Fruit fly (Drosophila melanogaster): ENCODE results near the gene Polr3D.

Polr3D gene

DNA sequence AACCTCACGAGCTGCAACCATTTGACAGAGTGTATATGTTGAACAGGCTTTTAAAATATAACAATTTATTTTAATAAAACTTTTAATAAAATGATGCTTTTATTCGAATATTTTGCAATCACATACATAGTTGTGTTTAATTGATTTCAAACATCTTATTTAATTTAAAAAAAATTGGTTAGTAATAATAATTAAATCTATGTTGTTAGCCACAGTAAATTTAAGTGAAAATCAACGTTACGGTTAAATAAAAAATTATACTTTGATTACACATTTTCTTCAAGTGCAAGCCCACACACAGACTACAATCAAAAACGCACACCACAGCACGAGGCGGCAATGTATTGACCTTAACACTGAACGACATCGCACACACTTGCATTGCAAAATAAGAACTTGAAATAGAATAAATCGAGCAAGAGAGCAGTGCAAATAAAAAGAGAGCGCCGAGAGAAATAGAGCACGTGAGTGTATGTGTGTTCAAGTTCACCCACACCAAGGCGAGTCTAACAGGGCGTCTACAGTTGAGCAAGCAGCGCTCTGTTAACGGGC, 46.3 kb downstream of the Polr3D start (continued):
- TF ChIP-seq CG6765 (GFP tag; optimal IDR thresholded peaks at IDR 0.05) (no peak), Tbp (GFP tag; optimal IDR thresholded peaks at IDR 0.05) (no peak), CG15073 (GFP tag; optimal IDR thresholded peaks at IDR 0.05) (no peak), br (optimal IDR thresholded peaks at IDR 0.05) (no peak), Drgx (GFP tag; IDR thresholded peaks at IDR 0.05) (peak; percentile 79), CG11560 (tag; IDR thresholded peaks at IDR 0.05) (no peak), Oaz (GFP tag; IDR thresholded peaks at IDR 0.05) (no peak), CG7987 (GFP tag; optimal IDR thresholded peaks at IDR 0.05) (no peak), so (GFP tag; IDR thresholded peaks at IDR 0.05) (no peak), CG2678 (tag; optimal IDR thresholded peaks at IDR 0.05) (no peak), CG17186 (GFP tag; optimal IDR thresholded peaks at IDR 0.05) (no peak), gce (GFP tag; IDR thresholded peaks at IDR 0.05) (0 out of 3 replicates have a peak, but pooled peaks have one; percentile 34), CG6791 (GFP tag; IDR thresholded peaks at IDR 0.05; ENCODE audit: partially characterized antibody) (no peak), Deaf1 (tag; optimal IDR thresholded peaks at IDR 0.05) (peak; percentile 34), prd (optimal IDR thresholded peaks at IDR 0.05) (no peak), prd (GFP tag; IDR thresholded peaks at IDR 0.05) (no peak; the same call in 2 of the 3 replicates), ken (GFP tag; IDR thresholded peaks at IDR 0.05) (no peak), Dref (GFP tag; IDR thresholded peaks at IDR 0.05) (no peak), maf-S (GFP tag; optimal IDR thresholded peaks at IDR 0.05) (no peak), ranshi (GFP tag; IDR thresholded peaks at IDR 0.05) (no peak), Sry-β (GFP tag; optimal IDR thresholded peaks at IDR 0.05) (no peak), Elba2 (GFP tag; optimal IDR thresholded peaks at IDR 0.05) (no peak), CG13424 (tag; optimal IDR thresholded peaks at IDR 0.05) (peak; percentile 44), tll (GFP tag; optimal IDR thresholded peaks at IDR 0.05) (no peak), z (GFP tag; IDR thresholded peaks at IDR 0.05) (no peak), CG12071 (GFP tag; optimal IDR thresholded peaks at IDR 0.05) (no peak), abd-A (tag; optimal IDR thresholded peaks at IDR 0.05) (no peak), CG8359 (GFP tag; optimal IDR thresholded peaks at IDR 0.05; ENCODE audit: borderline replicate concordance) (no peak), CG12659 (GFP tag; optimal IDR thresholded peaks at IDR 0.05) (no peak), CG43689 (GFP tag; IDR thresholded peaks at IDR 0.05) (no peak), CG15269 (tag; optimal IDR thresholded peaks at IDR 0.05) (peak; percentile 47), eyg (GFP tag; optimal IDR thresholded peaks at IDR 0.05) (no peak), HLH3B (GFP tag; IDR thresholded peaks at IDR 0.05) (no peak), Hand (GFP tag; optimal IDR thresholded peaks at IDR 0.05) (no peak), emc (GFP tag; optimal IDR thresholded peaks at IDR 0.05) (no peak), bbx (GFP tag; IDR thresholded peaks at IDR 0.05; ENCODE audit: partially characterized antibody) (no peak), CG42726 (GFP tag; IDR thresholded peaks at IDR 0.05; ENCODE audit: partially characterized antibody) (no peak), CG14710 (tag; optimal IDR thresholded peaks at IDR 0.05) (peak; percentile 41), luna (GFP tag; optimal IDR thresholded peaks at IDR 0.05) (no peak), dysf (GFP tag; IDR thresholded peaks at IDR 0.05) (no peak; the same call in 2 of the 3 replicates), toy (GFP tag; IDR thresholded peaks at IDR 0.05) (no peak), Dip2 (GFP tag; IDR thresholded peaks at IDR 0.05) (no peak), CG13287 (GFP tag; IDR thresholded peaks at IDR 0.05; ENCODE audit: partially characterized antibody) (peak; percentile 25; the same call in 1 of the 2 replicates), Xbp1 (GFP tag; optimal IDR thresholded peaks at IDR 0.05) (peak; percentile 9), chm (GFP tag; IDR thresholded peaks at IDR 0.05) (no peak), ham (GFP tag; IDR thresholded peaks at IDR 0.05) (no peak), CG6175 (GFP tag; IDR thresholded peaks at IDR 0.05) (no peak), CG13123 (GFP tag; optimal IDR thresholded peaks at IDR 0.05) (no peak), cwo (GFP tag; optimal IDR thresholded peaks at IDR 0.05) (peak; percentile 27), CG12155 (GFP tag; optimal IDR thresholded peaks at IDR 0.05) (no peak), CG3726 (GFP tag; IDR thresholded peaks at IDR 0.05) (no peak), CG4404 (GFP tag; IDR thresholded peaks at IDR 0.05) (no peak)
